Fruit fly (Drosophila melanogaster): ENCODE data around the gene sba.

The sba gene

DNA sequence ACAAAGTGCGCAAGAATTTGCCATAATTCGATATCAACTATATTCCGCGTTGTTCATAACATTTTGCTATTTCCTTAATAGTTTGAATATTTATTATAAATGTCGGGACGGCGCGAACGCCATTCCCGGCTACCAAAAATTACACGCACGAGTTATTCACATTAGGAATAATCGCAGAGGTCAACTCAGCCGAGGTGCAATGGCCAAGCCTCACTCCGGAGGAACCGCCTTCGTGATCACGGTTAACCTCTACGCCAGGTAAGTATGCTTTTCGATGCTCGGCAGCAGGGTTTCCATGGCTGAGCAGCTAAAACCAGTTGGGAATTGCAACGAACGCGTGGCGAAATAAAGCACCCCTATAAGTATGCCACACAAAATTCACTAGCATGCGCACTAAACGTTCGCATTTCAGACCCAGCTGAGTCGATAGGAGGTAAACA, 63.4 kb downstream of the sba start (continued):
- TF ChIP-seq CrebB (tag; optimal IDR thresholded peaks at IDR 0.05), result peak; percentile 4
- peak; percentile 73; the same call in 1 of the 2 replicates for TF ChIP-seq ato (GFP tag; IDR thresholded peaks at IDR 0.05; ENCODE audit: partially characterized antibody)
- TF ChIP-seq MESR4 (GFP tag; optimal IDR thresholded peaks at IDR 0.05), result peak; percentile 7
- peak; percentile 73; the same call in 2 of the 3 replicates for TF ChIP-seq Optix (GFP tag; IDR thresholded peaks at IDR 0.05)
- TF ChIP-seq CG18262 (tag; optimal IDR thresholded peaks at IDR 0.05), result peak; percentile 60
- peak; percentile 82 for TF ChIP-seq Rfx (GFP tag; IDR thresholded peaks at IDR 0.05)
- peak; percentile 41 for TF ChIP-seq gcm2 (GFP tag; optimal IDR thresholded peaks at IDR 0.05)
- TF ChIP-seq CG12769 (tag; optimal IDR thresholded peaks at IDR 0.05), result peak; percentile 86
- peak; percentile 60; the same call in 1 of the 2 replicates for TF ChIP-seq E2f1 (GFP tag; IDR thresholded peaks at IDR 0.05)
- TF ChIP-seq CG10462 (GFP tag; optimal IDR thresholded peaks at IDR 0.05), result peak; percentile 22
- TF ChIP-seq MBD-R2 (GFP tag; IDR thresholded peaks at IDR 0.05), result peak; percentile 51; the same call in 1 of the 2 replicates
- TF ChIP-seq CG17359 (tag; optimal IDR thresholded peaks at IDR 0.05), result peak; percentile 70
- TF ChIP-seq Max (GFP tag; optimal IDR thresholded peaks at IDR 0.05), result peak; percentile 44
- peak; percentile 33 for TF ChIP-seq fd102C (GFP tag; optimal IDR thresholded peaks at IDR 0.05)
- TF ChIP-seq mirr (GFP tag; optimal IDR thresholded peaks at IDR 0.05), result peak; percentile 41
- peak; percentile 43 for TF ChIP-seq Scr (GFP tag; IDR thresholded peaks at IDR 0.05; ENCODE audit: partially characterized antibody)
- peak; percentile 22 for TF ChIP-seq CG10654 (GFP tag; optimal IDR thresholded peaks at IDR 0.05)
- TF ChIP-seq CoRest (tag; optimal IDR thresholded peaks at IDR 0.05), result peak; percentile 25
- TF ChIP-seq fd96Cb (tag; optimal IDR thresholded peaks at IDR 0.05), result peak; percentile 56
- TF ChIP-seq inv (GFP tag; IDR thresholded peaks at IDR 0.05; ENCODE audit: partially characterized antibody), result peak; percentile 60; the same call in 1 of the 2 replicates
- peak; percentile 48 for TF ChIP-seq CG1603 (tag; optimal IDR thresholded peaks at IDR 0.05)
- TF ChIP-seq CHES-1-like (GFP tag; optimal IDR thresholded peaks at IDR 0.05), result peak; percentile 68
- peak; percentile 79 for TF ChIP-seq lab (GFP tag; optimal IDR thresholded peaks at IDR 0.05)
- TF ChIP-seq CG14667 (GFP tag; IDR thresholded peaks at IDR 0.05), result peak; percentile 57; the same call in 1 of the 2 replicates
- TF ChIP-seq sens (GFP tag), result peak; percentile 89
- peak; percentile 44 for TF ChIP-seq lbe (GFP tag; optimal IDR thresholded peaks at IDR 0.05)
- peak; percentile 19 for TF ChIP-seq fd3F (GFP tag; optimal IDR thresholded peaks at IDR 0.05)
- TF ChIP-seq chm (GFP tag; IDR thresholded peaks at IDR 0.05), result peak; percentile 88
- peak; percentile 29; the same call in 1 of the 3 replicates for TF ChIP-seq Mrtf (GFP tag; IDR thresholded peaks at IDR 0.05)
- peak; percentile 25 for TF ChIP-seq disco-r (GFP tag; optimal IDR thresholded peaks at IDR 0.05)
- peak; percentile 70; the same call in 2 of the 3 replicates for TF ChIP-seq CG6175 (GFP tag; IDR thresholded peaks at IDR 0.05)
- TF ChIP-seq CG33213 (GFP tag; optimal IDR thresholded peaks at IDR 0.05), result peak; percentile 77
- TF ChIP-seq luna (GFP tag; optimal IDR thresholded peaks at IDR 0.05), result peak; percentile 31
- TF ChIP-seq Antp (GFP tag; optimal IDR thresholded peaks at IDR 0.05), result peak; percentile 67
- peak; percentile 23 for TF ChIP-seq gem (tag; optimal IDR thresholded peaks at IDR 0.05)
- TF ChIP-seq CG17328 (GFP tag; IDR thresholded peaks at IDR 0.05), result peak; percentile 86
- TF ChIP-seq Adf1 (GFP tag; IDR thresholded peaks at IDR 0.05), result peak; percentile 43; the same call in 1 of the 2 replicates
- peak; percentile 44 for TF ChIP-seq sug (tag; optimal IDR thresholded peaks at IDR 0.05)
- peak; percentile 32 for TF ChIP-seq phol (tag; optimal IDR thresholded peaks at IDR 0.05)
- TF ChIP-seq NC2β (GFP tag; optimal IDR thresholded peaks at IDR 0.05), result peak; percentile 79
- peak; percentile 39 for TF ChIP-seq NfI (GFP tag; optimal IDR thresholded peaks at IDR 0.05)
- peak; percentile 24 for TF ChIP-seq exex (tag; optimal IDR thresholded peaks at IDR 0.05)
- TF ChIP-seq CG1233 (GFP tag; optimal IDR thresholded peaks at IDR 0.05), result peak; percentile 1
- TF ChIP-seq CG10366 (GFP tag; IDR thresholded peaks at IDR 0.05), result peak; percentile 49
- TF ChIP-seq bigmax (GFP tag; optimal IDR thresholded peaks at IDR 0.05), result peak; percentile 45
- TF ChIP-seq CG15514 (GFP tag; optimal IDR thresholded peaks at IDR 0.05), result peak; percentile 55
- TF ChIP-seq CG13287 (GFP tag; IDR thresholded peaks at IDR 0.05; ENCODE audit: partially characterized antibody), result peak; percentile 71
- peak; percentile 73; the same call in 1 of the 2 replicates for TF ChIP-seq CG32767 (GFP tag; IDR thresholded peaks at IDR 0.05)
- TF ChIP-seq CG1647 (GFP tag; optimal IDR thresholded peaks at IDR 0.05), result peak; percentile 73

All from whole organism, embryonic.